Worm (Caenorhabditis elegans): Measurements from ENCODE around the gene srg-69.

The srg-69 gene

DNA sequence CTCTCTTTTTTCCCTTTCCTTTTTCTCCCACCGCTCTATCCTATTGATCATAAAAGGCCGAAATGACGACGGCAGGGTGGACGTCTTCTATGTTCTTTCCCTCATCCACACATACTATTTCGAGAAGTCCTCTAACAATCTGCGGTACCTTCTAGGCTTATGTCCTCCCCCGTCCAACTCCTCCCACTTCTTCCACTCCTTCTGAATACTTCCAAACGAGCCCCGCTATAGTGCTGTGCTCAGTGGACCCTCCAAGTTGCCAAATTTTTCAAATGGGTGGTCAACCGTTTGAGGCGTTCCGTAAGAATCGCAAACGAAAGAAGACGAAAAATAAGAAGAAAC lies 19.5 kb upstream of the srg-69 start:
- TF ChIP-seq Y22D7AL.16 (tag; optimal IDR thresholded peaks at IDR 0.05) (no peak), ceh-14 (tag; optimal IDR thresholded peaks at IDR 0.05) (peak; percentile 24), ceh-6 (GFP tag; optimal IDR thresholded peaks at IDR 0.05) (no peak), elt-2 (tag; optimal IDR thresholded peaks at IDR 0.05) (no peak), syd-9 (tag; optimal IDR thresholded peaks at IDR 0.05) (no peak), hlh-8 (tag; optimal IDR thresholded peaks at IDR 0.05) (no peak), ceh-22 (tag; optimal IDR thresholded peaks at IDR 0.05) (no peak), ceh-2 (tag; optimal IDR thresholded peaks at IDR 0.05) (no peak), ceh-19 (GFP tag; optimal IDR thresholded peaks at IDR 0.05) (no peak), F13H6.1 (tag; optimal IDR thresholded peaks at IDR 0.05) (peak; percentile 16), ztf-16 (tag; optimal IDR thresholded peaks at IDR 0.05) (no peak), sdc-2 (tag; optimal IDR thresholded peaks at IDR 0.05) (peak; percentile 11), ceh-45 (GFP tag; IDR thresholded peaks at IDR 0.05) (no peak), pat-9 (tag; optimal IDR thresholded peaks at IDR 0.05) (no peak), ref-2 (tag; optimal IDR thresholded peaks at IDR 0.05) (peak; percentile 11), unc-86 (tag; optimal IDR thresholded peaks at IDR 0.05) (no peak), K02D7.2 (tag; optimal IDR thresholded peaks at IDR 0.05) (no peak), nhr-11 (tag; optimal IDR thresholded peaks at IDR 0.05) (no peak), ceh-9 (tag; optimal IDR thresholded peaks at IDR 0.05) (no peak), unc-42 (tag; optimal IDR thresholded peaks at IDR 0.05) (peak; percentile 58), pha-4 (tag; optimal IDR thresholded peaks at IDR 0.05) (no peak), unc-55 (GFP tag; optimal IDR thresholded peaks at IDR 0.05) (peak; percentile 42), nhr-232 (tag; optimal IDR thresholded peaks at IDR 0.05) (no peak), lim-6 (tag; optimal IDR thresholded peaks at IDR 0.05) (no peak), sox-2 (GFP tag; IDR thresholded peaks at IDR 0.05) (no peak), hlh-15 (tag; optimal IDR thresholded peaks at IDR 0.05) (no peak), fkh-6 (tag; optimal IDR thresholded peaks at IDR 0.05) (no peak), hlh-6 (tag; optimal IDR thresholded peaks at IDR 0.05) (peak; percentile 57), tbx-2 (tag; optimal IDR thresholded peaks at IDR 0.05) (peak; percentile 40), C38D4.7 (GFP tag; optimal IDR thresholded peaks at IDR 0.05) (no peak), dmd-4 (tag; optimal IDR thresholded peaks at IDR 0.05; ENCODE audit: borderline replicate concordance) (no peak), fkh-10 (GFP tag; optimal IDR thresholded peaks at IDR 0.05) (no peak), ets-4 (tag; optimal IDR thresholded peaks at IDR 0.05) (no peak), nfya-1 (tag; optimal IDR thresholded peaks at IDR 0.05) (peak; percentile 66), K09A11.1 (tag; optimal IDR thresholded peaks at IDR 0.05; ENCODE audit: insufficient read depth) (no peak), ceh-48 (tag; optimal IDR thresholded peaks at IDR 0.05) (peak; percentile 74), C08G9.2 (tag; optimal IDR thresholded peaks at IDR 0.05) (peak; percentile 9), ceh-31 (tag; optimal IDR thresholded peaks at IDR 0.05) (peak; percentile 76), rnt-1 (tag; optimal IDR thresholded peaks at IDR 0.05) (no peak), ceh-34 (tag; optimal IDR thresholded peaks at IDR 0.05) (no peak), hlh-13 (GFP tag; optimal IDR thresholded peaks at IDR 0.05) (no peak), pqm-1 (tag; optimal IDR thresholded peaks at IDR 0.05) (no peak), ttx-3 (tag; optimal IDR thresholded peaks at IDR 0.05) (no peak), pag-3 (tag; optimal IDR thresholded peaks at IDR 0.05; ENCODE audit: borderline replicate concordance) (no peak), ceh-18 (tag; optimal IDR thresholded peaks at IDR 0.05) (no peak), ceh-30 (tag; optimal IDR thresholded peaks at IDR 0.05) (no peak), gmeb-2 (tag; optimal IDR thresholded peaks at IDR 0.05) (no peak), odd-2 (tag; optimal IDR thresholded peaks at IDR 0.05) (no peak), dve-1 (tag; optimal IDR thresholded peaks at IDR 0.05) (no peak), madf-2 (tag; optimal IDR thresholded peaks at IDR 0.05) (no peak), ama-1 (optimal IDR thresholded peaks at IDR 0.05) (no peak), hlh-30 (tag; optimal IDR thresholded peaks at IDR 0.05; ENCODE audit: insufficient read depth) (no peak), ceh-24 (tag; optimal IDR thresholded peaks at IDR 0.05) (no peak), T23F11.4 (GFP tag; optimal IDR thresholded peaks at IDR 0.05) (no peak), pha-2 (tag; optimal IDR thresholded peaks at IDR 0.05) (no peak)

All from whole organism, late embryonic.